Worm (Caenorhabditis elegans) whole organism, L1 larva: ENCODE results near the gene F58F9.9.

Experiments
- C04F5.9 ChIP-seq: sonication (generic microtip); optimal IDR thresholded peaks from 2 replicates; lab custom pipeline; 2016; ENCODE audit warnings: missing genetic modification characterization, missing compliant biosample characterization
- alr-1 ChIP-seq: fragments of 200-800 bp; sonication (Bioruptor generic); optimal IDR thresholded peaks from 2 replicates; lab custom pipeline; 2018; ENCODE audit warnings: borderline replicate concordance, mild to moderate bottlenecking, missing genetic modification characterization, missing compliant biosample characterization
- ceh-82 ChIP-seq, 3 experiments: fragments of 150-350 bp in 1 of 3; sonication (generic microtip) in 2 of 3; optimal IDR thresholded peaks; 2 replicates each; lab custom pipeline; 2014 to 2017; ENCODE audit warnings: missing biosample characterization in 3 of 3, missing genetic modification characterization in 3 of 3
- ceh-88 ChIP-seq: fragments of 200-800 bp; sonication (Bioruptor generic); IDR thresholded peaks from 2 replicates; pipeline ENCODE4 v1.3.6; 2022; ENCODE audit warnings: missing genetic modification characterization, missing compliant biosample characterization
- ces-1 ChIP-seq: fragments of 150-350 bp; optimal IDR thresholded peaks from 2 replicates; lab custom pipeline; 2014; ENCODE audit warnings: missing biosample characterization, missing genetic modification reagents, missing genetic modification characterization
- dpl-1 ChIP-seq, 3 experiments: fragments of 150-350 bp in 2 of 3; sonication (generic microtip) in 1 of 3; optimal IDR thresholded peaks; 2 replicates each; lab custom pipeline; 2014 to 2017; ENCODE audit warnings: missing biosample characterization in 3 of 3, missing genetic modification characterization in 3 of 3, missing genetic modification reagents in 3 of 3
- dsc-1 ChIP-seq: sonication (generic microtip); optimal IDR thresholded peaks from 2 replicates; lab custom pipeline; 2016; ENCODE audit warnings: mild to moderate bottlenecking, missing genetic modification characterization, missing compliant biosample characterization
- efl-1 ChIP-seq, 4 experiments: fragments of 150-350 bp; optimal IDR thresholded peaks in 3 of 4; peaks in 1 of 4; 1 replicate in 1 of 4; 2 replicates in 3 of 4; lab custom pipeline; 2014; ENCODE audit warnings: missing biosample characterization in 2 of 4, missing genetic modification characterization in 2 of 4, missing genetic modification reagents in 2 of 4
- efl-3 ChIP-seq: fragments of 200-800 bp; sonication (Bioruptor generic); optimal IDR thresholded peaks from 2 replicates; lab custom pipeline; 2018; ENCODE audit warnings: mild to moderate bottlenecking, missing genetic modification characterization, missing compliant biosample characterization
- egl-27 ChIP-seq, 2 experiments: fragments of 150-350 bp in 1 of 2; sonication (generic microtip); optimal IDR thresholded peaks; 3 replicates each; lab custom pipeline; 2017 to 2018; ENCODE audit warnings: missing biosample characterization in 2 of 2, missing genetic modification characterization in 2 of 2, missing genetic modification reagents in 2 of 2
- elt-2 ChIP-seq: sonication (generic microtip); optimal IDR thresholded peaks from 2 replicates; lab custom pipeline; 2016; ENCODE audit warnings: missing genetic modification characterization, mild to moderate bottlenecking, inconsistent platforms, missing compliant biosample characterization, missing genetic modification reagents
- elt-3 ChIP-seq, 6 experiments: fragments of 150-350 bp in 1 of 6; sonication (generic microtip); optimal IDR thresholded peaks; 2 replicates each; lab custom pipeline; 2017 to 2018; ENCODE audit warnings: missing biosample characterization in 6 of 6, missing genetic modification characterization in 6 of 6, inconsistent platforms in 1 of 6
- fkh-8 ChIP-seq: sonication (generic microtip); optimal IDR thresholded peaks from 2 replicates; lab custom pipeline; 2016; ENCODE audit warnings: mild to moderate bottlenecking, missing genetic modification characterization, missing compliant biosample characterization
- fos-1 ChIP-seq: fragments of 150-350 bp; optimal IDR thresholded peaks from 2 replicates; lab custom pipeline; 2014; ENCODE audit warnings: missing biosample characterization, missing genetic modification characterization
- grh-1 ChIP-seq: fragments of 200-800 bp; sonication (Bioruptor generic); IDR thresholded peaks from 2 replicates; pipeline ENCODE4 v1.3.6; 2022; ENCODE audit warnings: missing genetic modification reagents, missing genetic modification characterization, missing compliant biosample characterization
- hpl-2 ChIP-seq: fragments of 150-350 bp; optimal IDR thresholded peaks from 2 replicates; lab custom pipeline; 2014; ENCODE audit warnings: missing biosample characterization, missing genetic modification reagents, missing genetic modification characterization
- isw-1 ChIP-seq: fragments of 200-800 bp; sonication (Bioruptor generic); IDR thresholded peaks from 2 replicates; pipeline ENCODE4 v1.3.6; 2022; ENCODE audit warnings: missing genetic modification characterization, missing compliant biosample characterization
- lin-13 ChIP-seq: fragments of 150-350 bp; optimal IDR thresholded peaks from 2 replicates; lab custom pipeline; 2014; ENCODE audit warnings: missing biosample characterization, missing genetic modification reagents, missing genetic modification characterization
- lin-15B ChIP-seq: fragments of 150-350 bp; sonication (generic microtip); optimal IDR thresholded peaks from 3 replicates; lab custom pipeline; 2014; ENCODE audit warnings: missing biosample characterization, missing genetic modification characterization
- lin-35 ChIP-seq, 2 experiments: fragments of 150-350 bp; optimal IDR thresholded peaks; 2 replicates each; lab custom pipeline; 2014; ENCODE audit warnings: missing biosample characterization in 2 of 2, missing genetic modification characterization in 2 of 2, missing genetic modification reagents in 2 of 2
- mdl-1 ChIP-seq, 2 experiments: fragments of 150-350 bp; optimal IDR thresholded peaks; 2 replicates each; lab custom pipeline; 2014 to 2017; ENCODE audit warnings: missing biosample characterization in 2 of 2, missing genetic modification characterization in 2 of 2, inconsistent platforms in 1 of 2
- mef-2 ChIP-seq: fragments of 150-350 bp; optimal IDR thresholded peaks from 2 replicates; lab custom pipeline; 2014; ENCODE audit warnings: missing biosample characterization, missing genetic modification characterization
- nhr-12 ChIP-seq: sonication (generic microtip); optimal IDR thresholded peaks from 2 replicates; lab custom pipeline; 2017; ENCODE audit warnings: missing biosample characterization, missing genetic modification characterization
- nhr-237 ChIP-seq: fragments of 150-350 bp; optimal IDR thresholded peaks from 2 replicates; lab custom pipeline; 2014; ENCODE audit warnings: missing biosample characterization, missing genetic modification characterization
- pag-3 ChIP-seq: sonication (generic microtip); optimal IDR thresholded peaks from 2 replicates; lab custom pipeline; 2017; ENCODE audit warnings: missing genetic modification characterization, mild to moderate bottlenecking, missing compliant biosample characterization, antibody characterized with exemption, borderline replicate concordance; ENCODE audit not compliant: insufficient read depth
- pax-3 ChIP-seq: fragments of 200-800 bp; sonication (Bioruptor generic); optimal IDR thresholded peaks from 2 replicates; lab custom pipeline; 2018; ENCODE audit warnings: mild to moderate bottlenecking, missing genetic modification characterization, moderate library complexity, missing compliant biosample characterization
- pqm-1 ChIP-seq: sonication (generic microtip); optimal IDR thresholded peaks from 3 replicates; lab custom pipeline; 2017; ENCODE audit warnings: missing biosample characterization, missing genetic modification characterization
- rnt-1 ChIP-seq: sonication (generic microtip); optimal IDR thresholded peaks from 2 replicates; lab custom pipeline; 2016; ENCODE audit warnings: mild to moderate bottlenecking, missing genetic modification characterization, moderate library complexity, missing compliant biosample characterization
- snu-23 ChIP-seq: sonication (generic microtip); optimal IDR thresholded peaks from 2 replicates; lab custom pipeline; 2016; ENCODE audit warnings: missing genetic modification characterization, missing compliant biosample characterization
- sptf-1 ChIP-seq: fragments of 150-350 bp; optimal IDR thresholded peaks from 2 replicates; lab custom pipeline; 2014; ENCODE audit warnings: missing biosample characterization, missing genetic modification characterization
- swsn-7 ChIP-seq: sonication (generic microtip); optimal IDR thresholded peaks from 2 replicates; lab custom pipeline; 2016; ENCODE audit warnings: missing genetic modification characterization, missing compliant biosample characterization
- unc-86 ChIP-seq: sonication (generic microtip); optimal IDR thresholded peaks from 2 replicates; lab custom pipeline; 2016; ENCODE audit warnings: missing genetic modification characterization, missing compliant biosample characterization
- unc-98 ChIP-seq: fragments of 200-800 bp; sonication (Bioruptor generic); IDR thresholded peaks from 2 replicates; pipeline ENCODE4 v1.3.6; 2022; ENCODE audit warnings: missing genetic modification characterization, missing compliant biosample characterization
- vab-15 ChIP-seq: sonication (generic microtip); optimal IDR thresholded peaks from 2 replicates; lab custom pipeline; 2017; ENCODE audit warnings: missing genotype, mild to moderate bottlenecking, missing genetic modification characterization, missing compliant biosample characterization
- zag-1 ChIP-seq: fragments of 150-350 bp; optimal IDR thresholded peaks from 2 replicates; lab custom pipeline; 2014; ENCODE audit warnings: missing biosample characterization, missing genetic modification characterization
- zip-4 ChIP-seq: fragments of 200-800 bp; sonication (Bioruptor generic); optimal IDR thresholded peaks from 2 replicates; lab custom pipeline; 2018; ENCODE audit warnings: mild to moderate bottlenecking, missing genetic modification characterization, moderate library complexity, missing compliant biosample characterization
- ztf-11 ChIP-seq, 2 experiments: sonication (generic microtip); optimal IDR thresholded peaks; 2 replicates each; lab custom pipeline; 2016 to 2017; ENCODE audit warnings: missing genetic modification characterization in 2 of 2, missing biosample characterization in 1 of 2, missing compliant biosample characterization in 1 of 2
- ztf-4 ChIP-seq: fragments of 150-350 bp; optimal IDR thresholded peaks from 2 replicates; lab custom pipeline; 2014; ENCODE audit warnings: missing biosample characterization, missing genetic modification characterization

F58F9.9 gene

ce11 chrIV:6206294-6206776, 33.8 kb upstream of the F58F9.9 start, which contains the start of gene C49A9.10 (continued):
- TF ChIP-seq rnt-1 (tag; lab: Kevin White, UChicago), result peak; percentile 100
- TF ChIP-seq elt-3 (tag; optimal IDR thresholded peaks at IDR 0.05; lab: Kevin White, UChicago), result peak in 3 of 6 experiments; percentile 5 to 76 (median 21)
- no peak for TF ChIP-seq ces-1 (GFP tag; lab: Kevin White, UChicago)
- peak in 1 of 2 experiments; percentile 98 for TF ChIP-seq ztf-11 (tag; optimal IDR thresholded peaks at IDR 0.05; lab: Kevin White, UChicago)
- TF ChIP-seq, all 84 proteins: peak for 65

- TF ChIP-seq alr-1 (tag; lab: Kevin White, UChicago), result no peak
- no peak for TF ChIP-seq ztf-4 (tag; lab: Kevin White, UChicago)
- no peak for TF ChIP-seq sptf-1 (tag; lab: Kevin White, UChicago)
- TF ChIP-seq swsn-7 (tag; lab: Kevin White, UChicago), result no peak
- no peak for TF ChIP-seq dsc-1 (tag; lab: Kevin White, UChicago)
- TF ChIP-seq fkh-8 (tag; lab: Kevin White, UChicago), result no peak
- TF ChIP-seq pax-3 (tag; lab: Kevin White, UChicago), result no peak
- no peak for TF ChIP-seq nhr-237
These were observed 30.8 kb upstream of the F58F9.9 start for ce11 chrIV:6209337-6209736.

ce11 chrIV:6210574-6210973, 29.5 kb upstream of the F58F9.9 start, which contains the start of the genes ugt-24 and C49A9.6:
Gene ugt-24, minus strand, starts transcription at chrIV:6210720.
Gene C49A9.6, plus strand, starts transcription at chrIV:6210936.
- TF ChIP-seq rnt-1 (tag; lab: Kevin White, UChicago) (no peak), elt-3 (tag; optimal IDR thresholded peaks at IDR 0.05; lab: Kevin White, UChicago) (no peak), pag-3 (tag; lab: Kevin White, UChicago) (no peak), ceh-88 (GFP tag; lab: Robert Waterston, UW) (no peak), lin-35 (GFP tag; optimal IDR thresholded peaks at IDR 0.05; lab: Kevin White, UChicago) (peak in 1 of 2 experiments; percentile 21), nhr-12 (no peak), mef-2 (no peak), sptf-1 (tag; lab: Kevin White, UChicago) (no peak), pax-3 (tag; lab: Kevin White, UChicago) (no peak), efl-3 (GFP tag; lab: Kevin White, UChicago) (no peak), zag-1 (tag; lab: Kevin White, UChicago) (no peak), lin-15B (tag; lab: Kevin White, UChicago) (no peak), elt-2 (tag; lab: Kevin White, UChicago) (peak; percentile 17)

ce11 chrIV:6213403-6213802, 26.7 kb upstream of the F58F9.9 start, which contains the start of gene C49A9.5:
Gene C49A9.5, plus strand, starts transcription at chrIV:6213673.
- TF ChIP-seq unc-98 (GFP tag; lab: Robert Waterston, UW) (no peak), alr-1 (tag; lab: Kevin White, UChicago) (no peak)

ce11 chrIV:6217066-6217465, 23.0 kb upstream of the F58F9.9 start, which contains the start of gene C49A9.9:
Gene C49A9.9, plus strand, starts transcription at chrIV:6217372.
- TF ChIP-seq fos-1, result no peak
- TF ChIP-seq efl-3 (GFP tag; lab: Kevin White, UChicago), result no peak
- TF ChIP-seq dpl-1 (GFP tag; optimal IDR thresholded peaks at IDR 0.05; lab: Kevin White, UChicago), result no peak
- no peak for TF ChIP-seq isw-1 (GFP tag; lab: Robert Waterston, UW)
- no peak for TF ChIP-seq lin-13 (GFP tag; lab: Kevin White, UChicago)
- TF ChIP-seq pqm-1 (tag; lab: Kevin White, UChicago), result no peak
- no peak for TF ChIP-seq zip-4
- no peak for TF ChIP-seq fkh-8 (tag; lab: Kevin White, UChicago)

- TF ChIP-seq vab-15 (tag; lab: Kevin White, UChicago) (no peak), egl-27 (tag; optimal IDR thresholded peaks at IDR 0.05; lab: Kevin White, UChicago) (no peak), snu-23 (GFP tag; lab: Kevin White, UChicago) (no peak), C04F5.9 (tag; lab: Kevin White, UChicago) (no peak), ceh-88 (GFP tag; lab: Robert Waterston, UW) (no peak), ceh-82 (tag; optimal IDR thresholded peaks at IDR 0.05; lab: Kevin White, UChicago) (no peak), fkh-8 (tag; lab: Kevin White, UChicago) (no peak), mdl-1 (tag; optimal IDR thresholded peaks at IDR 0.05; lab: Kevin White, UChicago) (no peak), grh-1 (GFP tag; lab: Robert Waterston, UW) (no peak), isw-1 (GFP tag; lab: Robert Waterston, UW) (no peak), lin-15B (tag; lab: Kevin White, UChicago) (no peak), unc-86 (no peak), elt-2 (tag; lab: Kevin White, UChicago) (no peak), hpl-2 (GFP tag; lab: Kevin White, UChicago) (no peak), efl-1 (optimal IDR thresholded peaks at IDR 0.05; lab: Kevin White, UChicago) (no peak), efl-1 (GFP tag; optimal IDR thresholded peaks at IDR 0.05 in 1 of 2; lab: Kevin White, UChicago) (no peak)
These were observed 22.6 kb upstream of the F58F9.9 start for ce11 chrIV:6217503-6217902.
